Worm (Caenorhabditis elegans): ENCODE results near the gene fipr-2.

ce11 chrV:12413651-12414114, 48.5 kb downstream of the fipr-2 start, which contains the start of gene cdr-6:
- no peak for TF ChIP-seq nfya-1 (tag; optimal IDR thresholded peaks at IDR 0.05; ENCODE audit: insufficient read depth)
- no peak for TF ChIP-seq zag-1 (tag; optimal IDR thresholded peaks at IDR 0.05)
- no peak for TF ChIP-seq unc-62 (GFP tag; optimal IDR thresholded peaks at IDR 0.05)
